Worm (Caenorhabditis elegans) whole organism, late embryonic: ENCODE results near the gene F40F11.3.

ENCODE experiments used
- C08G9.2 ChIP-seq: sonication (generic microtip); optimal IDR thresholded peaks from 2 replicates; lab custom pipeline; 2016; ENCODE audit warnings: mild to moderate bottlenecking, missing genetic modification characterization, moderate library complexity, missing compliant biosample characterization
- F13H6.1 ChIP-seq: sonication (generic microtip); optimal IDR thresholded peaks from 2 replicates; lab custom pipeline; 2016; ENCODE audit warnings: missing genetic modification characterization, missing compliant biosample characterization
- T23F11.4 ChIP-seq: fragments of 200-800 bp; sonication (Bioruptor generic); optimal IDR thresholded peaks from 2 replicates; lab custom pipeline; 2018; ENCODE audit warnings: mild to moderate bottlenecking, missing genetic modification characterization, missing compliant biosample characterization
- ahr-1 ChIP-seq: sonication (generic microtip); optimal IDR thresholded peaks from 2 replicates; lab custom pipeline; 2016; ENCODE audit warnings: missing genetic modification characterization, missing compliant biosample characterization
- ama-1 ChIP-seq: fragments of 150-350 bp; optimal IDR thresholded peaks from 2 replicates; lab custom pipeline; 2014
- ceh-14 ChIP-seq: sonication (generic microtip); optimal IDR thresholded peaks from 2 replicates; lab custom pipeline; 2016; ENCODE audit warnings: missing genotype, missing genetic modification characterization, missing compliant biosample characterization
- ceh-18 ChIP-seq: sonication (generic microtip); optimal IDR thresholded peaks from 2 replicates; lab custom pipeline; 2016; ENCODE audit warnings: missing genetic modification characterization, missing compliant biosample characterization
- ceh-2 ChIP-seq: sonication (generic microtip); optimal IDR thresholded peaks from 2 replicates; lab custom pipeline; 2016; ENCODE audit warnings: missing genotype, missing genetic modification characterization, missing compliant biosample characterization
- ceh-31 ChIP-seq: sonication (generic microtip); optimal IDR thresholded peaks from 2 replicates; lab custom pipeline; 2016; ENCODE audit warnings: missing genetic modification characterization, missing compliant biosample characterization
- ceh-34 ChIP-seq: sonication (generic microtip); optimal IDR thresholded peaks from 2 replicates; lab custom pipeline; 2016; ENCODE audit warnings: mild to moderate bottlenecking, missing genetic modification characterization, missing compliant biosample characterization
- ceh-45 ChIP-seq: fragments of 200-800 bp; sonication (Bioruptor generic); IDR thresholded peaks from 2 replicates; pipeline ENCODE4 v1.3.6; 2022; ENCODE audit warnings: missing genetic modification reagents, missing genetic modification characterization, missing compliant biosample characterization
- ceh-6 ChIP-seq: fragments of 200-800 bp; sonication (Bioruptor generic); optimal IDR thresholded peaks from 2 replicates; lab custom pipeline; 2018; ENCODE audit warnings: mild to moderate bottlenecking, missing genetic modification characterization, missing compliant biosample characterization
- dmd-4 ChIP-seq: sonication (generic microtip); optimal IDR thresholded peaks from 2 replicates; lab custom pipeline; 2016; ENCODE audit warnings: borderline replicate concordance, missing genetic modification characterization, missing compliant biosample characterization
- elt-4 ChIP-seq: sonication (generic microtip); optimal IDR thresholded peaks from 2 replicates; lab custom pipeline; 2016; ENCODE audit warnings: missing genetic modification characterization, missing compliant biosample characterization
- ets-4 ChIP-seq: sonication (generic microtip); optimal IDR thresholded peaks from 2 replicates; lab custom pipeline; 2016; ENCODE audit warnings: missing genetic modification characterization, missing compliant biosample characterization
- fax-1 ChIP-seq: sonication (generic microtip); optimal IDR thresholded peaks from 2 replicates; lab custom pipeline; 2016; ENCODE audit warnings: missing genotype, missing genetic modification characterization, missing compliant biosample characterization
- fkh-6 ChIP-seq: sonication (generic microtip); optimal IDR thresholded peaks from 2 replicates; lab custom pipeline; 2016; ENCODE audit warnings: missing genetic modification characterization, missing compliant biosample characterization
- hlh-6 ChIP-seq: sonication (generic microtip); optimal IDR thresholded peaks from 2 replicates; lab custom pipeline; 2016; ENCODE audit warnings: missing genotype, missing genetic modification characterization, missing compliant biosample characterization
- lim-6 ChIP-seq: sonication (generic microtip); optimal IDR thresholded peaks from 2 replicates; lab custom pipeline; 2016; ENCODE audit warnings: missing genetic modification characterization, missing compliant biosample characterization
- madf-2 ChIP-seq: sonication (generic microtip); optimal IDR thresholded peaks from 2 replicates; lab custom pipeline; 2017; ENCODE audit warnings: missing genetic modification characterization, missing compliant biosample characterization
- mec-3 ChIP-seq: sonication (generic microtip); optimal IDR thresholded peaks from 2 replicates; lab custom pipeline; 2016; ENCODE audit warnings: borderline replicate concordance, missing genetic modification characterization, missing compliant biosample characterization
- nfya-1 ChIP-seq: sonication (generic microtip); optimal IDR thresholded peaks from 2 replicates; lab custom pipeline; 2017; ENCODE audit warnings: missing genetic modification characterization, mild to moderate bottlenecking, missing compliant biosample characterization, antibody characterized with exemption, moderate library complexity
- pag-3 ChIP-seq: sonication (generic microtip); optimal IDR thresholded peaks from 2 replicates; lab custom pipeline; 2016; ENCODE audit warnings: missing compliant biosample characterization, missing genetic modification characterization, borderline replicate concordance
- pax-1 ChIP-seq: fragments of 150-350 bp; optimal IDR thresholded peaks from 2 replicates; lab custom pipeline; 2014; ENCODE audit warnings: missing biosample characterization, missing genetic modification characterization
- pha-2 ChIP-seq: sonication (generic microtip); optimal IDR thresholded peaks from 2 replicates; lab custom pipeline; 2017; ENCODE audit warnings: mild to moderate bottlenecking, missing genetic modification characterization, missing compliant biosample characterization
- pqm-1 ChIP-seq: sonication (generic microtip); optimal IDR thresholded peaks from 2 replicates; lab custom pipeline; 2016; ENCODE audit warnings: missing genetic modification characterization, missing compliant biosample characterization
- ref-2 ChIP-seq: sonication (generic microtip); optimal IDR thresholded peaks from 2 replicates; lab custom pipeline; 2016; ENCODE audit warnings: missing genetic modification characterization, missing compliant biosample characterization
- rnt-1 ChIP-seq: sonication (generic microtip); optimal IDR thresholded peaks from 2 replicates; lab custom pipeline; 2016; ENCODE audit warnings: missing genetic modification characterization, missing compliant biosample characterization
- sdc-2 ChIP-seq: sonication (generic microtip); optimal IDR thresholded peaks from 2 replicates; lab custom pipeline; 2016; ENCODE audit warnings: missing genotype, missing genetic modification characterization, missing compliant biosample characterization
- sox-2 ChIP-seq: fragments of 200-800 bp; sonication (Bioruptor generic); IDR thresholded peaks from 2 replicates; pipeline ENCODE4 v1.3.6; 2022; ENCODE audit warnings: missing genetic modification reagents, missing genetic modification characterization, missing compliant biosample characterization
- syd-9 ChIP-seq: sonication (generic microtip); optimal IDR thresholded peaks from 2 replicates; lab custom pipeline; 2016; ENCODE audit warnings: mild to moderate bottlenecking, missing genetic modification characterization, moderate library complexity, missing compliant biosample characterization
- tbx-2 ChIP-seq: sonication (generic microtip); optimal IDR thresholded peaks from 2 replicates; lab custom pipeline; 2016; ENCODE audit warnings: missing genetic modification characterization, missing compliant biosample characterization
- ttx-3 ChIP-seq: sonication (generic microtip); optimal IDR thresholded peaks from 2 replicates; lab custom pipeline; 2016; ENCODE audit warnings: missing genetic modification reagents, missing genetic modification characterization, missing compliant biosample characterization
- unc-3 ChIP-seq, 2 experiments: fragments of 200-800 bp in 1 of 2; sonication (Bioruptor generic) in 1 of 2; sonication (generic microtip) in 1 of 2; conservative IDR thresholded peaks in 1 of 2; optimal IDR thresholded peaks in 1 of 2; 2 replicates each; pipeline versions ENCODE4 v1.3.6 to Lab custom; 2016 to 2022; ENCODE audit warnings: missing compliant biosample characterization in 2 of 2, missing genetic modification characterization in 2 of 2, missing genetic modification reagents in 1 of 2
- unc-42 ChIP-seq: sonication (generic microtip); optimal IDR thresholded peaks from 2 replicates; lab custom pipeline; 2016; ENCODE audit warnings: missing genotype, missing genetic modification characterization, missing compliant biosample characterization
- zip-5 ChIP-seq: sonication (generic microtip); optimal IDR thresholded peaks from 2 replicates; lab custom pipeline; 2016; ENCODE audit warnings: missing genetic modification characterization, missing compliant biosample characterization
- ztf-16 ChIP-seq: sonication (generic microtip); optimal IDR thresholded peaks from 2 replicates; lab custom pipeline; 2017; ENCODE audit warnings: missing genetic modification characterization, missing compliant biosample characterization

F40F11.3 gene

DNA sequence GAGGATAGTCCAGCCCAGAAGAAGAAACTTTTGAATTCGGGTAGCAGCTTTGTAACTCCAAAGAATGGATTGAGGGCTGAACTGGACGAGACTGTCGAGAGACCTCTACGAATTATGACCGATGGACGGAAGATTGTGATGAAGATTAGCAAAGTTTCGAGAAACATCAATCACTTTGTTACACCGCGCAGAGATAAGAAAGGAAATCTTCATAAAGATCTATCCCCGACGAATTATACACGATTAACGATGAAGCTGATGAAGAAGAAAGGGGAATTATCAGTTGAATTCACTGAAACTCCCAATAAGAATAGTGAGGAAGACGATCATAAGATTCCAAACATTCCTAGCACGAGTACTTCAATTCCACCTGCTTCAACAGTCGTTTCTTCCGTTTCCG is 5.9 kb upstream of the F40F11.3 start (continued):
- TF ChIP-seq lim-6 (tag; lab: Kevin White, UChicago) (no peak), hlh-6 (tag; lab: Kevin White, UChicago) (no peak)

DNA sequence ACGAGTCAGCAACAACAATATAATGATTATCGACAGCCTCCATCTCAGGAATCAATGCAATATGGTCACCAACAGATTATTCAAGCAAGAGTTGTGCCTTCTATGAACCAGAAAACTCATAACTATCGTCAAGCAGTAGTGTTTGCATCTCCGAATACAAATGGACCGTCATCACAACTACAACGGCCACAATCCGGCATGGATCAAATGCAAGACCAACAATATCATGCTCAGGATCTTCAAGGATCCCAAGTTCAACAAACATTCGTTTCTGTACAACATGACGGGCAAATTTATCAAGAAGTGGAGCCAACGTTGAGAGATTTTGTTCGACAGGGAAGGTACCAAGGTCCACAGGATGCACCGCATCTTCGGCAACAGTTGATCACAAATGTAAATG is 3.3 kb upstream of the F40F11.3 start:
- TF ChIP-seq sox-2 (GFP tag; lab: Robert Waterston, UW): no peak
- no peak for TF ChIP-seq madf-2 (tag; lab: Kevin White, UChicago)
- no peak for TF ChIP-seq pha-2 (tag; lab: Kevin White, UChicago)
- TF ChIP-seq ttx-3 (tag; lab: Kevin White, UChicago): no peak
- no peak for TF ChIP-seq pax-1 (tag; lab: Kevin White, UChicago)
- TF ChIP-seq pqm-1 (tag; lab: Kevin White, UChicago): no peak
- no peak for TF ChIP-seq pag-3 (tag; lab: Kevin White, UChicago)
- TF ChIP-seq, all 69 proteins: peak for 0

ce11 chrIV:11594191-11594673 is 429 bp upstream of the F40F11.3 start, which contains the start of gene mig-38:
Gene mig-38 (plus strand): TSS chrIV:11594244.
- TF ChIP-seq ceh-14 (peak; percentile 70), elt-4 (tag; lab: Kevin White, UChicago) (peak; percentile 26), ceh-31 (tag; lab: Kevin White, UChicago) (peak; percentile 25), F13H6.1 (tag; lab: Kevin White, UChicago) (peak; percentile 4), syd-9 (tag; lab: Kevin White, UChicago) (peak; percentile 44), ttx-3 (tag; lab: Kevin White, UChicago) (no peak), fkh-6 (no peak), dmd-4 (tag; lab: Kevin White, UChicago) (peak; percentile 61), ama-1 (lab: Kevin White, UChicago) (peak; percentile 84), ceh-45 (GFP tag; lab: Robert Waterston, UW) (no peak), sdc-2 (peak; percentile 48), nfya-1 (tag; lab: Kevin White, UChicago) (peak; percentile 58), ref-2 (tag; lab: Kevin White, UChicago) (peak; percentile 54), C08G9.2 (tag; lab: Kevin White, UChicago) (peak; percentile 17), rnt-1 (tag; lab: Kevin White, UChicago) (peak; percentile 43), ceh-34 (peak; percentile 20), hlh-6 (tag; lab: Kevin White, UChicago) (no peak), unc-3 (GFP tag; conservative IDR thresholded peaks at IDR 0.05; lab: Robert Waterston, UW) (no peak), unc-3 (tag; optimal IDR thresholded peaks at IDR 0.05; lab: Kevin White, UChicago) (no peak), fax-1 (tag; lab: Kevin White, UChicago) (peak; percentile 24), mec-3 (tag; lab: Kevin White, UChicago) (peak; percentile 31), ceh-18 (tag; lab: Kevin White, UChicago) (peak; percentile 57), unc-42 (peak; percentile 32), ztf-16 (no peak), ceh-2 (peak; percentile 21), tbx-2 (tag; lab: Kevin White, UChicago) (peak; percentile 26), ceh-6 (GFP tag; lab: Kevin White, UChicago) (peak; percentile 29)

ce11 chrIV:11592820-11593219 is 983 bp downstream of the F40F11.3 start:
- peak; percentile 55 for TF ChIP-seq C08G9.2 (tag; lab: Kevin White, UChicago)
- TF ChIP-seq T23F11.4: no peak
- no peak for TF ChIP-seq ahr-1 (tag; lab: Kevin White, UChicago)
- peak; percentile 12 for TF ChIP-seq ceh-31 (tag; lab: Kevin White, UChicago)
- TF ChIP-seq zip-5 (tag; lab: Kevin White, UChicago): peak; percentile 66
- TF ChIP-seq ets-4 (tag; lab: Kevin White, UChicago): peak; percentile 44
- TF ChIP-seq ceh-2: peak; percentile 36
